Worm (Caenorhabditis elegans) whole organism, midembryonic: Measurements from ENCODE around the gene Y43F8B.15.

ENCODE experiments used
- T22C8.4 ChIP-seq: fragments of 200-800 bp; sonication (Bioruptor generic); IDR thresholded peaks from 2 replicates; pipeline ENCODE4 v1.3.6; 2022; ENCODE audit warnings: missing genetic modification characterization, missing compliant biosample characterization
- cog-1 ChIP-seq: sonication (generic microtip); optimal IDR thresholded peaks from 2 replicates; lab custom pipeline; 2016; ENCODE audit warnings: missing genetic modification characterization, missing compliant biosample characterization
- flt-1 ChIP-seq: fragments of 200-800 bp; sonication (Bioruptor generic); IDR thresholded peaks from 2 replicates; pipeline ENCODE4 v1.3.6; 2022; ENCODE audit warnings: missing genetic modification characterization, missing compliant biosample characterization
- klf-2 ChIP-seq: fragments of 200-800 bp; sonication (Bioruptor generic); conservative IDR thresholded peaks from 2 replicates; pipeline ENCODE4 v1.3.6; 2022; ENCODE audit warnings: missing genetic modification reagents, missing genetic modification characterization, missing compliant biosample characterization
- med-1 ChIP-seq: sonication (generic microtip); optimal IDR thresholded peaks from 2 replicates; lab custom pipeline; 2017; ENCODE audit warnings: missing genetic modification characterization, mild to moderate bottlenecking, missing compliant biosample characterization, antibody characterized with exemption, missing genetic modification reagents; ENCODE audit not compliant: insufficient read depth
- ref-1 ChIP-seq: fragments of 200-800 bp; sonication (Bioruptor generic); conservative IDR thresholded peaks from 2 replicates; pipeline ENCODE4 v1.3.6; 2022; ENCODE audit warnings: missing genetic modification reagents, missing genetic modification characterization, missing compliant biosample characterization
- tab-1 ChIP-seq: fragments of 200-800 bp; sonication (Bioruptor generic); IDR thresholded peaks from 2 replicates; pipeline ENCODE4 v1.3.6; 2022; ENCODE audit warnings: missing genetic modification characterization, missing compliant biosample characterization
- ztf-23 ChIP-seq: fragments of 200-800 bp; sonication (Bioruptor generic); IDR thresholded peaks from 2 replicates; pipeline ENCODE4 v1.3.6; 2022; ENCODE audit warnings: missing genetic modification reagents, missing genetic modification characterization, missing compliant biosample characterization
- ztf-29 ChIP-seq: fragments of 200-800 bp; sonication (Bioruptor generic); IDR thresholded peaks from 2 replicates; pipeline ENCODE4 v1.3.6; 2022; ENCODE audit warnings: missing genetic modification reagents, missing genetic modification characterization, missing compliant biosample characterization

The Y43F8B.15 gene

ce11 chrV:19436307-19436706 lies 25.6 kb downstream of the Y43F8B.15 start, which contains the start of gene C25F9.14:
C25F9.14 (plus strand) TSS chrV:19436484.
- no peak for TF ChIP-seq T22C8.4 (GFP tag; lab: Robert Waterston, UW)
- no peak for TF ChIP-seq flt-1 (GFP tag; lab: Robert Waterston, UW)
- TF ChIP-seq klf-2 (GFP tag; lab: Robert Waterston, UW): no peak
- no peak for TF ChIP-seq ztf-29
- no peak for TF ChIP-seq med-1 (GFP tag; lab: Kevin White, UChicago)
- no peak for TF ChIP-seq cog-1 (tag; lab: Kevin White, UChicago)
- no peak for TF ChIP-seq ztf-23 (GFP tag; lab: Robert Waterston, UW)
- no peak for TF ChIP-seq tab-1
- no peak for TF ChIP-seq ref-1 (GFP tag; lab: Robert Waterston, UW)

- TF ChIP-seq ztf-29: no peak
Measured at ce11 chrV:19433806-19434437, 28.0 kb downstream of the Y43F8B.15 start, which contains the start of gene C25F9.16. C25F9.16 (plus strand) TSS chrV:19434387.

- TF ChIP-seq cog-1 (tag; lab: Kevin White, UChicago): no peak
- no peak for TF ChIP-seq med-1 (GFP tag; lab: Kevin White, UChicago)
- TF ChIP-seq flt-1 (GFP tag; lab: Robert Waterston, UW): no peak
- TF ChIP-seq ztf-29: no peak
- TF ChIP-seq T22C8.4 (GFP tag; lab: Robert Waterston, UW): no peak
- TF ChIP-seq tab-1: no peak
- TF ChIP-seq ref-1 (GFP tag; lab: Robert Waterston, UW): no peak
- no peak for TF ChIP-seq ztf-23 (GFP tag; lab: Robert Waterston, UW)
- no peak for TF ChIP-seq klf-2 (GFP tag; lab: Robert Waterston, UW)
Measured at ce11 chrV:19432972-19433371, 28.9 kb downstream of the Y43F8B.15 start, which contains the start of gene C25F9.11. C25F9.11 (minus strand) TSS chrV:19433072.

- TF ChIP-seq med-1 (GFP tag; lab: Kevin White, UChicago) (no peak), cog-1 (tag; lab: Kevin White, UChicago) (no peak), klf-2 (GFP tag; lab: Robert Waterston, UW) (no peak), flt-1 (GFP tag; lab: Robert Waterston, UW) (no peak)
Measured at ce11 chrV:19432030-19432429, 29.9 kb downstream of the Y43F8B.15 start.

- TF ChIP-seq med-1 (GFP tag; lab: Kevin White, UChicago) (no peak), ztf-29 (no peak), klf-2 (GFP tag; lab: Robert Waterston, UW) (no peak), ztf-23 (GFP tag; lab: Robert Waterston, UW) (no peak), flt-1 (GFP tag; lab: Robert Waterston, UW) (no peak), T22C8.4 (GFP tag; lab: Robert Waterston, UW) (no peak), tab-1 (no peak), ref-1 (GFP tag; lab: Robert Waterston, UW) (no peak), cog-1 (tag; lab: Kevin White, UChicago) (no peak)
Measured at ce11 chrV:19431036-19431435, 30.9 kb downstream of the Y43F8B.15 start, which contains the start of gene srw-85. srw-85 (minus strand) TSS chrV:19431136.

- no peak for TF ChIP-seq T22C8.4 (GFP tag; lab: Robert Waterston, UW)
- TF ChIP-seq ztf-29: peak; percentile 53; the same call in 1 of the 2 replicates
- TF ChIP-seq tab-1: peak; percentile 70; the same call in 1 of the 2 replicates
Measured at ce11 chrV:19430351-19430913, 31.5 kb downstream of the Y43F8B.15 start.

ce11 chrV:19429605-19430004 lies 32.3 kb downstream of the Y43F8B.15 start:
- no peak for TF ChIP-seq flt-1 (GFP tag; lab: Robert Waterston, UW)
- TF ChIP-seq tab-1: no peak
- no peak for TF ChIP-seq ztf-29
- no peak for TF ChIP-seq ref-1 (GFP tag; lab: Robert Waterston, UW)
- TF ChIP-seq med-1 (GFP tag; lab: Kevin White, UChicago): no peak
- no peak for TF ChIP-seq klf-2 (GFP tag; lab: Robert Waterston, UW)

- TF ChIP-seq ref-1 (GFP tag; lab: Robert Waterston, UW) (no peak), med-1 (GFP tag; lab: Kevin White, UChicago) (no peak), flt-1 (GFP tag; lab: Robert Waterston, UW) (no peak), T22C8.4 (GFP tag; lab: Robert Waterston, UW) (no peak), cog-1 (tag; lab: Kevin White, UChicago) (no peak), tab-1 (no peak), ztf-23 (GFP tag; lab: Robert Waterston, UW) (no peak), klf-2 (GFP tag; lab: Robert Waterston, UW) (no peak), ztf-29 (no peak)
Measured at ce11 chrV:19428936-19429335, 33.0 kb downstream of the Y43F8B.15 start.

ce11 chrV:19428097-19428496 lies 33.8 kb downstream of the Y43F8B.15 start:
- TF ChIP-seq ztf-29 (no peak), med-1 (GFP tag; lab: Kevin White, UChicago) (no peak), ref-1 (GFP tag; lab: Robert Waterston, UW) (no peak), flt-1 (GFP tag; lab: Robert Waterston, UW) (no peak), ztf-23 (GFP tag; lab: Robert Waterston, UW) (no peak), klf-2 (GFP tag; lab: Robert Waterston, UW) (no peak), cog-1 (tag; lab: Kevin White, UChicago) (no peak), T22C8.4 (GFP tag; lab: Robert Waterston, UW) (no peak), tab-1 (no peak)

- no peak for TF ChIP-seq flt-1 (GFP tag; lab: Robert Waterston, UW)
- TF ChIP-seq T22C8.4 (GFP tag; lab: Robert Waterston, UW): no peak
- no peak for TF ChIP-seq cog-1 (tag; lab: Kevin White, UChicago)
- no peak for TF ChIP-seq med-1 (GFP tag; lab: Kevin White, UChicago)
- no peak for TF ChIP-seq klf-2 (GFP tag; lab: Robert Waterston, UW)
- TF ChIP-seq ztf-29: no peak
- TF ChIP-seq ref-1 (GFP tag; lab: Robert Waterston, UW): no peak
- no peak for TF ChIP-seq tab-1
- no peak for TF ChIP-seq ztf-23 (GFP tag; lab: Robert Waterston, UW)
Measured at ce11 chrV:19421131-19421530, 40.8 kb downstream of the Y43F8B.15 start, which contains the start of gene C25F9.2. C25F9.2 (plus strand) TSS chrV:19421471.
